ENCODE assay signal across 1 fruit fly cellular context in the genomic region with DNA sequence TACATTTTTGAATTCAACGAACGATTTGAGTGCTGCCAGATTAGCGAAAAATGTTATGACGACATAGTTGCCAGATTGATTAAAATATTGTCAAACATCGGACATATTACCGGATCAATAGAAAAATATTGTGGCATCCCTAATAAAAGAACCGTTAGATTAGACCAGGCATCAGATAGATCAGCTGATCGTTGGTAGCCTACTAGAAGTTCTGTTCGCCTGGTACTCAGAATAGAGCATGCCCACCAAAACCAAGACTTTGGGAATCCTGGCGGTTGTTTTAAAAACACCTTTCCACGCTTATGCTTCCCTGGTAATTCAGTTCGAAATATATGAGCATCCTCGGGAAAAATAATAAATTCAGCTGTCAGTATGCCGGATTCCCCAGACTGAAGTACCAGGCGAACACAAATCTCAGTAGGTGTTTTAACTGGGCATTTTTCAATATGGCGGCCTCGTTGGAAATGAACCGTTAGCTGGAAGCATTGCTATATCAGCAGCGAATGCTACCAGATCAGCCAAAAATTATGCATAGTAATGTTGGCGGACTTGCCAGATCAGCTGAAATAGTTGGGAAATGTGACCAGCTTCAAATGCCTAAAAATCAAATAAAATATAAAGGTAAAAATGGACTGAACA.
TF ChIP-seq lines count a peak whose summit lies in the region.

No protein-coding gene starts in this region.

TF ChIP-seq in whole organism, embryonic, 481 proteins besides CTCF, POLR2A, EP300 and RAD21 (continued from another document and continues in another):
- TF ChIP-seq CG2712 (tag; optimal IDR thresholded peaks at IDR 0.05; lab: Kevin White, UChicago) (peak; percentile 55), CG12236 (GFP tag; optimal IDR thresholded peaks at IDR 0.05; lab: Kevin White, UChicago) (no peak), Max (GFP tag; optimal IDR thresholded peaks at IDR 0.05; lab: Kevin White, UChicago) (no peak), Opbp (GFP tag; IDR thresholded peaks at IDR 0.05; lab: Robert Waterston, UW; ENCODE audit: partially characterized antibody) (peak; percentile 37; the same call in 2 of the 3 replicates), h (optimal IDR thresholded peaks at IDR 0.05; lab: Kevin White, UChicago) (no peak), Eip74EF (GFP tag; optimal IDR thresholded peaks at IDR 0.05; lab: Kevin White, UChicago) (peak in 1 of 2 experiments; percentile 54), CG4707 (GFP tag; optimal IDR thresholded peaks at IDR 0.05; lab: Kevin White, UChicago) (no peak), CG2199 (GFP tag; IDR thresholded peaks at IDR 0.05; lab: Robert Waterston, UW) (no peak; the same call in 2 of the 3 replicates), E2f2 (GFP tag; IDR thresholded peaks at IDR 0.05; lab: Robert Waterston, UW) (peak; percentile 74), CG10431 (GFP tag; optimal IDR thresholded peaks at IDR 0.05; lab: Kevin White, UChicago) (peak; percentile 42), Atf6 (GFP tag; IDR thresholded peaks at IDR 0.05; lab: Robert Waterston, UW) (no peak), pzg (GFP tag; optimal IDR thresholded peaks at IDR 0.05; lab: Kevin White, UChicago) (peak; percentile 55), Vsx1 (GFP tag; optimal IDR thresholded peaks at IDR 0.05; lab: Kevin White, UChicago) (no peak), Hmr (GFP tag; optimal IDR thresholded peaks at IDR 0.05; lab: Kevin White, UChicago) (peak; percentile 94), NC2α (GFP tag; optimal IDR thresholded peaks at IDR 0.05; lab: Kevin White, UChicago) (no peak), Dll (GFP tag; IDR thresholded peaks at IDR 0.05; lab: Robert Waterston, UW; ENCODE audit: partially characterized antibody) (peak; percentile 77; the same call in 3 of the 4 replicates), Spps (tag; optimal IDR thresholded peaks at IDR 0.05; lab: Kevin White, UChicago) (peak; percentile 33), ATbp (GFP tag; optimal IDR thresholded peaks at IDR 0.05; lab: Kevin White, UChicago) (no peak), stwl (tag; optimal IDR thresholded peaks at IDR 0.05; lab: Kevin White, UChicago) (peak; percentile 70), CG6765 (GFP tag; optimal IDR thresholded peaks at IDR 0.05; lab: Kevin White, UChicago) (peak; percentile 23), cg (GFP tag; optimal IDR thresholded peaks at IDR 0.05; lab: Kevin White, UChicago) (peak; percentile 21), D (optimal IDR thresholded peaks at IDR 0.05; lab: Kevin White, UChicago) (peak; percentile 70), D (GFP tag; optimal IDR thresholded peaks at IDR 0.05; lab: Kevin White, UChicago) (no peak), nau (GFP tag; optimal IDR thresholded peaks at IDR 0.05; lab: Kevin White, UChicago) (no peak), CG7839 (tag; optimal IDR thresholded peaks at IDR 0.05; lab: Kevin White, UChicago) (peak; percentile 1), CG10979 (tag; optimal IDR thresholded peaks at IDR 0.05; lab: Kevin White, UChicago) (no peak), tx (GFP tag; optimal IDR thresholded peaks at IDR 0.05; lab: Kevin White, UChicago) (no peak), pfk (GFP tag; optimal IDR thresholded peaks at IDR 0.05; lab: Kevin White, UChicago) (no peak), jigr1 (GFP tag; IDR thresholded peaks at IDR 0.05; lab: Robert Waterston, UW) (no peak), eyg (GFP tag; optimal IDR thresholded peaks at IDR 0.05; lab: Kevin White, UChicago) (no peak), hkb (optimal IDR thresholded peaks at IDR 0.05; lab: Kevin White, UChicago) (no peak), hkb (GFP tag; IDR thresholded peaks at IDR 0.05; lab: Robert Waterston, UW) (no peak), CG6813 (GFP tag; optimal IDR thresholded peaks at IDR 0.05; lab: Kevin White, UChicago) (peak; percentile 17), Taf1 (GFP tag; IDR thresholded peaks at IDR 0.05; lab: Robert Waterston, UW) (no peak), Xbp1 (GFP tag; optimal IDR thresholded peaks at IDR 0.05; lab: Kevin White, UChicago) (peak; percentile 25), CG3847 (GFP tag; IDR thresholded peaks at IDR 0.05; lab: Robert Waterston, UW) (peak; percentile 89), scrt (GFP tag; optimal IDR thresholded peaks at IDR 0.05; lab: Kevin White, UChicago) (no peak), danr (GFP tag; IDR thresholded peaks at IDR 0.05; lab: Robert Waterston, UW) (no peak), Xrp1 (GFP tag; IDR thresholded peaks at IDR 0.05; lab: Robert Waterston, UW) (no peak), p53 (GFP tag; optimal IDR thresholded peaks at IDR 0.05; lab: Kevin White, UChicago) (no peak), CG11504 (tag; optimal IDR thresholded peaks at IDR 0.05; lab: Kevin White, UChicago) (peak; percentile 29), CG3163 (GFP tag; optimal IDR thresholded peaks at IDR 0.05; lab: Kevin White, UChicago) (peak; percentile 33), nom (GFP tag; optimal IDR thresholded peaks at IDR 0.05; lab: Kevin White, UChicago) (peak; percentile 21), CG18619 (GFP tag; optimal IDR thresholded peaks at IDR 0.05; lab: Kevin White, UChicago) (peak; percentile 31), CG15601 (tag; optimal IDR thresholded peaks at IDR 0.05; lab: Kevin White, UChicago) (peak; percentile 45), CG18476 (GFP tag; optimal IDR thresholded peaks at IDR 0.05; lab: Kevin White, UChicago) (no peak), CHES-1-like (GFP tag; optimal IDR thresholded peaks at IDR 0.05; lab: Kevin White, UChicago) (no peak), insv (GFP tag; optimal IDR thresholded peaks at IDR 0.05; lab: Kevin White, UChicago) (peak in 1 of 2 experiments; percentile 43), CG6689 (GFP tag; IDR thresholded peaks at IDR 0.05; lab: Robert Waterston, UW) (no peak), sna (GFP tag; IDR thresholded peaks at IDR 0.05; lab: Robert Waterston, UW; ENCODE audit: partially characterized antibody) (peak; percentile 54; the same call in 1 of the 2 replicates), CG17802 (tag; optimal IDR thresholded peaks at IDR 0.05; lab: Kevin White, UChicago) (no peak), so (GFP tag; IDR thresholded peaks at IDR 0.05; lab: Robert Waterston, UW) (peak; percentile 51; the same call in 1 of the 3 replicates), psq (GFP tag; optimal IDR thresholded peaks at IDR 0.05; lab: Kevin White, UChicago) (no peak), esg (GFP tag; conservative IDR thresholded peaks at IDR 0.05; lab: Robert Waterston, UW) (no peak), CG30403 (GFP tag; optimal IDR thresholded peaks at IDR 0.05; lab: Kevin White, UChicago) (no peak), crp (GFP tag; optimal IDR thresholded peaks at IDR 0.05; lab: Kevin White, UChicago) (peak; percentile 73 to 92), nerfin-2 (GFP tag; IDR thresholded peaks at IDR 0.05; lab: Robert Waterston, UW; ENCODE audit: partially characterized antibody) (no peak), Ets97D (GFP tag; optimal IDR thresholded peaks at IDR 0.05; lab: Kevin White, UChicago) (peak; percentile 82), CG12299 (tag; optimal IDR thresholded peaks at IDR 0.05; lab: Kevin White, UChicago) (peak; percentile 46), CG14050 (GFP tag; IDR thresholded peaks at IDR 0.05; lab: Robert Waterston, UW) (no peak), gcm (GFP tag; optimal IDR thresholded peaks at IDR 0.05; lab: Kevin White, UChicago) (peak; percentile 58), jing (GFP tag; optimal IDR thresholded peaks at IDR 0.05; lab: Kevin White, UChicago) (no peak), CG14441 (GFP tag; IDR thresholded peaks at IDR 0.05; lab: Robert Waterston, UW) (no peak), CG30020 (tag; optimal IDR thresholded peaks at IDR 0.05; lab: Kevin White, UChicago) (no peak), CG3726 (GFP tag; IDR thresholded peaks at IDR 0.05; lab: Robert Waterston, UW) (no peak), CG16813 (GFP tag; IDR thresholded peaks at IDR 0.05; lab: Robert Waterston, UW; ENCODE audit: partially characterized antibody) (peak; percentile 58; the same call in 1 of the 3 replicates), sd (tag; optimal IDR thresholded peaks at IDR 0.05; lab: Kevin White, UChicago) (peak; percentile 92), lilli (GFP tag; optimal IDR thresholded peaks at IDR 0.05; lab: Kevin White, UChicago) (peak; percentile 7), CG3995 (GFP tag; optimal IDR thresholded peaks at IDR 0.05; lab: Kevin White, UChicago) (no peak), CG3065 (GFP tag; optimal IDR thresholded peaks at IDR 0.05; lab: Kevin White, UChicago) (no peak), CG7928 (GFP tag; optimal IDR thresholded peaks at IDR 0.05; lab: Kevin White, UChicago) (peak; percentile 9), CG8944 (GFP tag; optimal IDR thresholded peaks at IDR 0.05; lab: Kevin White, UChicago) (no peak), sima (GFP tag; optimal IDR thresholded peaks at IDR 0.05; lab: Kevin White, UChicago) (no peak), CG10654 (GFP tag; optimal IDR thresholded peaks at IDR 0.05; lab: Kevin White, UChicago) (no peak), CG6272 (GFP tag; IDR thresholded peaks at IDR 0.05; lab: Robert Waterston, UW) (no peak), Ssrp (tag; optimal IDR thresholded peaks at IDR 0.05; lab: Kevin White, UChicago) (no peak), CG11723 (GFP tag; optimal IDR thresholded peaks at IDR 0.05; lab: Kevin White, UChicago) (no peak), trh (GFP tag; optimal IDR thresholded peaks at IDR 0.05; lab: Kevin White, UChicago) (no peak), ato (GFP tag; IDR thresholded peaks at IDR 0.05; lab: Robert Waterston, UW; ENCODE audit: partially characterized antibody) (peak; percentile 73; the same call in 1 of the 2 replicates), CG8290 (GFP tag; optimal IDR thresholded peaks at IDR 0.05; lab: Kevin White, UChicago) (peak; percentile 92), CG8290 (tag; optimal IDR thresholded peaks at IDR 0.05; lab: Kevin White, UChicago) (peak; percentile 76 to 92), Bgb (GFP tag; IDR thresholded peaks at IDR 0.05; lab: Robert Waterston, UW; ENCODE audit: partially characterized antibody) (peak; percentile 50), D19B (GFP tag; optimal IDR thresholded peaks at IDR 0.05; lab: Kevin White, UChicago) (no peak), CG7745 (tag; optimal IDR thresholded peaks at IDR 0.05; lab: Kevin White, UChicago) (peak; percentile 26), MTF-1 (GFP tag; optimal IDR thresholded peaks at IDR 0.05; lab: Kevin White, UChicago; ENCODE audit: borderline replicate concordance) (no peak), CG10267 (tag; optimal IDR thresholded peaks at IDR 0.05; lab: Kevin White, UChicago) (peak; percentile 60), CG10147 (GFP tag; optimal IDR thresholded peaks at IDR 0.05; lab: Kevin White, UChicago) (peak; percentile 16), CG15514 (GFP tag; optimal IDR thresholded peaks at IDR 0.05; lab: Kevin White, UChicago) (peak; percentile 29), en (GFP tag; optimal IDR thresholded peaks at IDR 0.05; lab: Kevin White, UChicago) (no peak), Hey (tag; optimal IDR thresholded peaks at IDR 0.05; lab: Kevin White, UChicago) (no peak), pros (GFP tag; optimal IDR thresholded peaks at IDR 0.05; lab: Kevin White, UChicago) (peak; percentile 93), CG13894 (tag; optimal IDR thresholded peaks at IDR 0.05; lab: Kevin White, UChicago) (peak; percentile 69), CG16779 (GFP tag; IDR thresholded peaks at IDR 0.05; lab: Robert Waterston, UW) (no peak), schlank (tag; optimal IDR thresholded peaks at IDR 0.05; lab: Kevin White, UChicago) (no peak), bowl (GFP tag; IDR thresholded peaks at IDR 0.05; lab: Robert Waterston, UW) (no peak), ac (GFP tag; optimal IDR thresholded peaks at IDR 0.05; lab: Kevin White, UChicago) (peak; percentile 75), dm (GFP tag; optimal IDR thresholded peaks at IDR 0.05; lab: Kevin White, UChicago) (peak; percentile 63), twi (tag; optimal IDR thresholded peaks at IDR 0.05; lab: Kevin White, UChicago) (peak; percentile 8), org-1 (GFP tag; optimal IDR thresholded peaks at IDR 0.05; lab: Kevin White, UChicago) (no peak), CG12219 (GFP tag; optimal IDR thresholded peaks at IDR 0.05; lab: Kevin White, UChicago) (peak; percentile 30), seq (GFP tag; IDR thresholded peaks at IDR 0.05; lab: Robert Waterston, UW) (no peak), CG34376 (GFP tag; optimal IDR thresholded peaks at IDR 0.05; lab: Kevin White, UChicago) (peak; percentile 79), Hr78 (GFP tag; optimal IDR thresholded peaks at IDR 0.05; lab: Kevin White, UChicago) (no peak), wor (GFP tag; IDR thresholded peaks at IDR 0.05; lab: Robert Waterston, UW) (no peak), Gug (GFP tag; IDR thresholded peaks at IDR 0.05; lab: Robert Waterston, UW) (0 out of 4 replicates have a peak, but pooled peaks have one; percentile 7), chinmo (GFP tag; IDR thresholded peaks at IDR 0.05; lab: Robert Waterston, UW; ENCODE audit: partially characterized antibody) (0 out of 4 replicates have a peak, but pooled peaks have one; percentile 68), HLH3B (GFP tag; IDR thresholded peaks at IDR 0.05; lab: Robert Waterston, UW) (no peak), B-H1 (GFP tag; IDR thresholded peaks at IDR 0.05; lab: Robert Waterston, UW) (no peak), CG15011 (GFP tag; optimal IDR thresholded peaks at IDR 0.05; lab: Kevin White, UChicago) (no peak), Neu2 (GFP tag; optimal IDR thresholded peaks at IDR 0.05; lab: Kevin White, UChicago; ENCODE audit: borderline replicate concordance) (no peak), Lim3 (GFP tag; IDR thresholded peaks at IDR 0.05; lab: Robert Waterston, UW) (no peak), CG3281 (GFP tag; optimal IDR thresholded peaks at IDR 0.05; lab: Kevin White, UChicago) (no peak), Doc3 (GFP tag; IDR thresholded peaks at IDR 0.05; lab: Robert Waterston, UW; ENCODE audit: partially characterized antibody) (peak; percentile 61; the same call in 1 of the 3 replicates), sob (GFP tag; IDR thresholded peaks at IDR 0.05; lab: Robert Waterston, UW) (0 out of 2 replicates have a peak, but pooled peaks have one; percentile 21), Doc2 (GFP tag; IDR thresholded peaks at IDR 0.05; lab: Robert Waterston, UW) (no peak), Scr (GFP tag; IDR thresholded peaks at IDR 0.05; lab: Robert Waterston, UW; ENCODE audit: partially characterized antibody) (peak; percentile 63), CG9215 (GFP tag; IDR thresholded peaks at IDR 0.05; lab: Robert Waterston, UW) (no peak), CG11247 (GFP tag; IDR thresholded peaks at IDR 0.05; lab: Robert Waterston, UW) (no peak), BtbVII (GFP tag; optimal IDR thresholded peaks at IDR 0.05; lab: Kevin White, UChicago) (no peak), Sry-δ (GFP tag; optimal IDR thresholded peaks at IDR 0.05; lab: Kevin White, UChicago) (peak; percentile 35), Nf-YC (tag; optimal IDR thresholded peaks at IDR 0.05; lab: Kevin White, UChicago) (peak; percentile 56), ase (GFP tag; IDR thresholded peaks at IDR 0.05; lab: Robert Waterston, UW) (0 out of 3 replicates have a peak, but pooled peaks have one; percentile 36), CG13123 (GFP tag; optimal IDR thresholded peaks at IDR 0.05; lab: Kevin White, UChicago) (no peak)
